Worm (Caenorhabditis elegans): ENCODE measurements around the gene C17C3.24.

Gene C17C3.24

DNA sequence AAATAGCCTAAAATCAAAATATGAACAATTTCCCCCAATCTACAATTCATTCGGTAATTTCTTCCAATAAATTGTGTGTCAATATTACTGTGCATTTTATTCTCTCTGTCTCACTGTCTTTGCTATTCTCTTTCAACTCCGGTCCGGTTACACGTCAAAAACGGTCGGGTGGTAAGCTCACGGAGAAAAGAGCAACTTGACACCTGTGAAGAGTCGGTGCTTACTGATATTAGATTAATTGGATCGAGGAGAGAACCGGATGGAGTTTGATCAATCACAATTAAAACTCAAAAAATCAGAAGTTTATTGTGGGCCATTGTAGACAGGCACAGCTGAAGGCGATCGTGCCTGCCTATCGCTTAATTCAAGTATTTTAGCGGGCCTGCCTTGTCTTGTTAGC, 33.3 kb upstream of the C17C3.24 start (continued):
- TF ChIP-seq ztf-3 (GFP tag; optimal IDR thresholded peaks at IDR 0.05), result no peak
- no peak for TF ChIP-seq ets-4 (GFP tag; optimal IDR thresholded peaks at IDR 0.05)
- no peak for TF ChIP-seq D2030.7 (GFP tag; IDR thresholded peaks at IDR 0.05)
- TF ChIP-seq tbx-9 (tag; optimal IDR thresholded peaks at IDR 0.05; ENCODE audit: borderline replicate concordance), result no peak
- TF ChIP-seq madf-6 (GFP tag; IDR thresholded peaks at IDR 0.05), result peak; percentile 33
- no peak for TF ChIP-seq B0019.2 (GFP tag; conservative IDR thresholded peaks at IDR 0.05)
- TF ChIP-seq attf-3 (GFP tag; conservative IDR thresholded peaks at IDR 0.05), result no peak
- TF ChIP-seq snpc-1.3 (tag; optimal IDR thresholded peaks at IDR 0.05; ENCODE audit: insufficient read depth), result no peak
- TF ChIP-seq Y79H2A.3 (GFP tag; conservative IDR thresholded peaks at IDR 0.05), result no peak
- no peak for TF ChIP-seq cebp-1 (GFP tag; IDR thresholded peaks at IDR 0.05)
- TF ChIP-seq cebp-1 (tag; optimal IDR thresholded peaks at IDR 0.05), result peak; percentile 40
- no peak for TF ChIP-seq T26A5.8 (tag; optimal IDR thresholded peaks at IDR 0.05)
- no peak for TF ChIP-seq sdz-38 (tag; optimal IDR thresholded peaks at IDR 0.05)
- TF ChIP-seq ceh-91 (GFP tag; IDR thresholded peaks at IDR 0.05), result no peak
- no peak for TF ChIP-seq sptf-2 (GFP tag; optimal IDR thresholded peaks at IDR 0.05)
- TF ChIP-seq B0035.1 (tag; optimal IDR thresholded peaks at IDR 0.05), result no peak
- TF ChIP-seq ztf-25 (GFP tag; IDR thresholded peaks at IDR 0.05), result no peak
- TF ChIP-seq sea-2 (GFP tag; IDR thresholded peaks at IDR 0.05), result no peak
- TF ChIP-seq lin-54 (GFP tag; optimal IDR thresholded peaks at IDR 0.05), result peak; percentile 6
- TF ChIP-seq zfh-2 (GFP tag; conservative IDR thresholded peaks at IDR 0.05), result no peak
- no peak for TF ChIP-seq egl-44 (GFP tag; IDR thresholded peaks at IDR 0.05)
- peak; percentile 73; the same call in 1 of the 2 replicates for TF ChIP-seq ekl-4 (GFP tag; IDR thresholded peaks at IDR 0.05)
- no peak for TF ChIP-seq K11D2.4 (GFP tag; IDR thresholded peaks at IDR 0.05)
- TF ChIP-seq hmg-20 (GFP tag; IDR thresholded peaks at IDR 0.05), result 0 out of 2 replicates have a peak, but pooled peaks have one; percentile 2
- no peak for TF ChIP-seq ztf-18 (tag; optimal IDR thresholded peaks at IDR 0.05)
- no peak for TF ChIP-seq rpc-1 (optimal IDR thresholded peaks at IDR 0.05)
- no peak for TF ChIP-seq rpc-1 (tag; optimal IDR thresholded peaks at IDR 0.05)
- TF ChIP-seq B0336.3 (GFP tag; IDR thresholded peaks at IDR 0.05), result peak; percentile 80
- TF ChIP-seq ceh-27 (GFP tag; optimal IDR thresholded peaks at IDR 0.05), result no peak
- no peak for TF ChIP-seq F39B2.1 (GFP tag; IDR thresholded peaks at IDR 0.05)
- no peak for TF ChIP-seq ZK185.1 (tag; optimal IDR thresholded peaks at IDR 0.05; ENCODE audit: poor library complexity, severe bottlenecking)
- TF ChIP-seq nhr-90 (tag; optimal IDR thresholded peaks at IDR 0.05), result no peak
- no peak for TF ChIP-seq tbp1 (GFP tag; optimal IDR thresholded peaks at IDR 0.05)
- no peak for TF ChIP-seq mxl-1 (tag; optimal IDR thresholded peaks at IDR 0.05)
- peak; percentile 42 for TF ChIP-seq zim-3 (tag; optimal IDR thresholded peaks at IDR 0.05)
- no peak for TF ChIP-seq mes-4 (tag; optimal IDR thresholded peaks at IDR 0.05)
- peak; percentile 37; the same call in 1 of the 2 replicates for TF ChIP-seq lin-26 (GFP tag; IDR thresholded peaks at IDR 0.05)
- TF ChIP-seq ceh-79 (tag; optimal IDR thresholded peaks at IDR 0.05), result no peak
- TF ChIP-seq xnd-1 (tag; optimal IDR thresholded peaks at IDR 0.05), result no peak
- no peak for TF ChIP-seq him-1 (tag; optimal IDR thresholded peaks at IDR 0.05)
- TF ChIP-seq atf-7 (tag; optimal IDR thresholded peaks at IDR 0.05), result peak; percentile 70
- no peak for TF ChIP-seq nhr-179 (tag; optimal IDR thresholded peaks at IDR 0.05)
- TF ChIP-seq tlf-1 (GFP tag; optimal IDR thresholded peaks at IDR 0.05), result no peak
- TF ChIP-seq rec-8 (tag; optimal IDR thresholded peaks at IDR 0.05), result no peak
- peak; percentile 45; the same call in 1 of the 2 replicates for TF ChIP-seq dox-1 (GFP tag; IDR thresholded peaks at IDR 0.05)
- no peak for TF ChIP-seq nhr-80 (tag; optimal IDR thresholded peaks at IDR 0.05)
- TF ChIP-seq hmg-1.2 (GFP tag; IDR thresholded peaks at IDR 0.05), result peak; percentile 19; the same call in 1 of the 2 replicates
- TF ChIP-seq snpc-1.1 (tag; optimal IDR thresholded peaks at IDR 0.05; ENCODE audit: insufficient read depth), result no peak
- no peak for TF ChIP-seq pha-4 (tag; optimal IDR thresholded peaks at IDR 0.05)
- peak; percentile 81; the same call in 1 of the 2 replicates for TF ChIP-seq Y53G8AR.9 (GFP tag; conservative IDR thresholded peaks at IDR 0.05)

Measured in whole organism, young adult.